Worm (Caenorhabditis elegans): ENCODE data around the gene alh-8.
A peak's percentile ranks its signal among the peaks of the same experiment; 100 is the strongest.

alh-8 gene

ce11 chrII:11746782-11747288 lies 18.0 kb downstream of the alh-8 start (continued):
- TF ChIP-seq egl-27 (tag; optimal IDR thresholded peaks at IDR 0.05) (no peak), jun-1 (tag; optimal IDR thresholded peaks at IDR 0.05) (no peak), set-16 (GFP tag; IDR thresholded peaks at IDR 0.05) (peak; percentile 99), nhr-28 (tag; optimal IDR thresholded peaks at IDR 0.05) (no peak), zip-2 (tag; optimal IDR thresholded peaks at IDR 0.05) (no peak), nhr-77 (tag; optimal IDR thresholded peaks at IDR 0.05) (no peak), aha-1 (tag) (peak; percentile 56), ZK546.5 (tag; optimal IDR thresholded peaks at IDR 0.05) (no peak), cey-2 (tag; optimal IDR thresholded peaks at IDR 0.05; ENCODE audit: borderline replicate concordance, insufficient read depth) (no peak), dmd-8 (GFP tag; IDR thresholded peaks at IDR 0.05) (no peak), D1046.2 (GFP tag; IDR thresholded peaks at IDR 0.05) (0 out of 2 replicates have a peak, but pooled peaks have one; percentile 27), aly-2 (tag; optimal IDR thresholded peaks at IDR 0.05) (no peak), F26F4.8 (GFP tag; conservative IDR thresholded peaks at IDR 0.05) (no peak), ceh-44 (GFP tag; IDR thresholded peaks at IDR 0.05) (no peak), fkh-10 (GFP tag; optimal IDR thresholded peaks at IDR 0.05) (peak; percentile 84), snpc-1.2 (GFP tag; IDR thresholded peaks at IDR 0.05) (no peak), tra-1 (GFP tag; IDR thresholded peaks at IDR 0.05) (0 out of 2 replicates have a peak, but pooled peaks have one; percentile 17), lin-39 (tag; optimal IDR thresholded peaks at IDR 0.05) (no peak), duxl-1 (tag; optimal IDR thresholded peaks at IDR 0.05; ENCODE audit: poor library complexity) (no peak), dmd-6 (GFP tag; IDR thresholded peaks at IDR 0.05) (peak; percentile 21; the same call in 1 of the 2 replicates), dve-1 (tag; optimal IDR thresholded peaks at IDR 0.05; ENCODE audit: insufficient read depth) (no peak), mdl-1 (tag; optimal IDR thresholded peaks at IDR 0.05) (peak; percentile 5 to 73), rbr-2 (tag; optimal IDR thresholded peaks at IDR 0.05) (peak; percentile 85), fos-1 (tag; optimal IDR thresholded peaks at IDR 0.05) (no peak), Y105C5A.15 (GFP tag; IDR thresholded peaks at IDR 0.05) (0 out of 2 replicates have a peak, but pooled peaks have one; percentile 30), lin-1 (GFP tag; IDR thresholded peaks at IDR 0.05) (no peak), F10B5.3 (tag; optimal IDR thresholded peaks at IDR 0.05) (no peak), php-3 (GFP tag; IDR thresholded peaks at IDR 0.05) (no peak), daf-8 (GFP tag; IDR thresholded peaks at IDR 0.05) (0 out of 2 replicates have a peak, but pooled peaks have one; percentile 72), nhr-42 (GFP tag; IDR thresholded peaks at IDR 0.05) (no peak), F44E2.7 (GFP tag; IDR thresholded peaks at IDR 0.05) (no peak), nhr-237 (tag; optimal IDR thresholded peaks at IDR 0.05) (no peak), unc-130 (GFP tag; optimal IDR thresholded peaks at IDR 0.05) (no peak), hlh-11 (tag; optimal IDR thresholded peaks at IDR 0.05) (peak; percentile 55), gei-8 (GFP tag; optimal IDR thresholded peaks at IDR 0.05) (peak; percentile 39), nhr-102 (tag; optimal IDR thresholded peaks at IDR 0.05) (peak; percentile 35), ceh-62 (tag; optimal IDR thresholded peaks at IDR 0.05) (no peak), ztf-11 (tag; optimal IDR thresholded peaks at IDR 0.05) (no peak), T26A8.4 (GFP tag; IDR thresholded peaks at IDR 0.05) (no peak), tag-97 (GFP tag; IDR thresholded peaks at IDR 0.05) (no peak), zfp-3 (GFP tag; conservative IDR thresholded peaks at IDR 0.05) (no peak), mxl-3 (GFP tag; optimal IDR thresholded peaks at IDR 0.05) (peak; percentile 21), ceh-28 (tag; optimal IDR thresholded peaks at IDR 0.05) (peak; percentile 54), daf-16 (GFP tag; optimal IDR thresholded peaks at IDR 0.05) (peak in 1 of 2 experiments; percentile 9), daf-16 (tag; optimal IDR thresholded peaks at IDR 0.05) (no peak), lim-7 (GFP tag; IDR thresholded peaks at IDR 0.05) (no peak), hlh-30 (tag; optimal IDR thresholded peaks at IDR 0.05; ENCODE audit: insufficient read depth) (peak; percentile 84), mdt-29 (GFP tag; IDR thresholded peaks at IDR 0.05) (no peak), nhr-10 (tag; optimal IDR thresholded peaks at IDR 0.05) (no peak), unc-39 (tag; optimal IDR thresholded peaks at IDR 0.05) (no peak), Y75B8A.6 (GFP tag; IDR thresholded peaks at IDR 0.05) (no peak), mep-1 (tag; optimal IDR thresholded peaks at IDR 0.05) (peak; percentile 82)

All from whole organism, L4 larva.